Worm (Caenorhabditis elegans): ENCODE data around the gene sma-1.

Gene sma-1

ce11 chrV:11948581-11948980 lies 49.3 kb downstream of the sma-1 start:
- TF ChIP-seq ces-1 (GFP tag; optimal IDR thresholded peaks at IDR 0.05) (no peak), T26A8.4 (GFP tag; IDR thresholded peaks at IDR 0.05) (no peak), dmd-6 (GFP tag; IDR thresholded peaks at IDR 0.05) (no peak), F26F4.8 (GFP tag; conservative IDR thresholded peaks at IDR 0.05) (no peak), ZK546.5 (tag; optimal IDR thresholded peaks at IDR 0.05) (no peak), T20F7.1 (GFP tag; optimal IDR thresholded peaks at IDR 0.05) (no peak), D1046.2 (GFP tag; IDR thresholded peaks at IDR 0.05) (no peak), daf-12 (tag; optimal IDR thresholded peaks at IDR 0.05) (no peak), set-16 (GFP tag; IDR thresholded peaks at IDR 0.05) (no peak), lin-38 (GFP tag; IDR thresholded peaks at IDR 0.05) (no peak), unc-39 (tag; optimal IDR thresholded peaks at IDR 0.05) (no peak), hlh-30 (tag; optimal IDR thresholded peaks at IDR 0.05; ENCODE audit: insufficient read depth) (no peak), nhr-6 (tag; optimal IDR thresholded peaks at IDR 0.05) (no peak), R02D3.7 (tag; optimal IDR thresholded peaks at IDR 0.05) (no peak)

- no peak for TF ChIP-seq lin-38 (GFP tag; IDR thresholded peaks at IDR 0.05)
- no peak for TF ChIP-seq fkh-10 (GFP tag; optimal IDR thresholded peaks at IDR 0.05)
- no peak for TF ChIP-seq lir-3 (tag; optimal IDR thresholded peaks at IDR 0.05)
- TF ChIP-seq zfp-3 (GFP tag; conservative IDR thresholded peaks at IDR 0.05): no peak
- no peak for TF ChIP-seq Y105C5A.15 (GFP tag; IDR thresholded peaks at IDR 0.05)
- no peak for TF ChIP-seq F10B5.3 (tag; optimal IDR thresholded peaks at IDR 0.05)
- no peak for TF ChIP-seq vab-7 (GFP tag; IDR thresholded peaks at IDR 0.05)
- TF ChIP-seq lsy-2 (tag; optimal IDR thresholded peaks at IDR 0.05): no peak
- no peak for TF ChIP-seq nhr-25 (tag; optimal IDR thresholded peaks at IDR 0.05; ENCODE audit: borderline replicate concordance, insufficient read depth)
- TF ChIP-seq lin-29 (GFP tag; IDR thresholded peaks at IDR 0.05): no peak
- TF ChIP-seq snpc-4 (tag; optimal IDR thresholded peaks at IDR 0.05): no peak
These were observed 50.4 kb downstream of the sma-1 start for ce11 chrV:11949509-11950117.

ce11 chrV:11951227-11951626 lies 52.0 kb downstream of the sma-1 start:
- TF ChIP-seq nhr-6 (tag; optimal IDR thresholded peaks at IDR 0.05) (peak; percentile 94), nhr-11 (tag; optimal IDR thresholded peaks at IDR 0.05) (no peak), hlh-30 (tag; optimal IDR thresholded peaks at IDR 0.05; ENCODE audit: insufficient read depth) (peak; percentile 18), pha-4 (GFP tag; IDR thresholded peaks at IDR 0.05) (no peak), pha-4 (tag; optimal IDR thresholded peaks at IDR 0.05) (peak; percentile 12), lsy-2 (tag; optimal IDR thresholded peaks at IDR 0.05) (no peak)

ce11 chrV:11952854-11953447 lies 53.7 kb downstream of the sma-1 start:
- TF ChIP-seq hmg-1.1 (GFP tag; IDR thresholded peaks at IDR 0.05): no peak
- no peak for TF ChIP-seq nhr-25 (tag; optimal IDR thresholded peaks at IDR 0.05; ENCODE audit: borderline replicate concordance, insufficient read depth)
- TF ChIP-seq Y5F2A.4 (GFP tag; optimal IDR thresholded peaks at IDR 0.05): no peak
- TF ChIP-seq hlh-30 (tag; optimal IDR thresholded peaks at IDR 0.05; ENCODE audit: insufficient read depth): no peak
- no peak for TF ChIP-seq egl-27 (tag; optimal IDR thresholded peaks at IDR 0.05)
- TF ChIP-seq R02D3.7 (tag; optimal IDR thresholded peaks at IDR 0.05): no peak
- no peak for TF ChIP-seq dpl-1 (GFP tag; optimal IDR thresholded peaks at IDR 0.05)
- TF ChIP-seq pha-4 (GFP tag; IDR thresholded peaks at IDR 0.05): no peak
- TF ChIP-seq pha-4 (tag; optimal IDR thresholded peaks at IDR 0.05): no peak
- TF ChIP-seq ceh-44 (GFP tag; IDR thresholded peaks at IDR 0.05): no peak
- TF ChIP-seq arid-1 (GFP tag; conservative IDR thresholded peaks at IDR 0.05): no peak
- TF ChIP-seq dmd-6 (GFP tag; IDR thresholded peaks at IDR 0.05): no peak
- TF ChIP-seq hif-1 (tag; optimal IDR thresholded peaks at IDR 0.05): no peak
- no peak for TF ChIP-seq nhr-76 (tag; optimal IDR thresholded peaks at IDR 0.05)
- no peak for TF ChIP-seq gei-8 (GFP tag; optimal IDR thresholded peaks at IDR 0.05)
- TF ChIP-seq F37D6.2 (tag; optimal IDR thresholded peaks at IDR 0.05): no peak
- no peak for TF ChIP-seq cey-2 (tag; optimal IDR thresholded peaks at IDR 0.05; ENCODE audit: borderline replicate concordance, insufficient read depth)
- no peak for TF ChIP-seq ces-1 (GFP tag; optimal IDR thresholded peaks at IDR 0.05)
- no peak for TF ChIP-seq nhr-77 (tag; optimal IDR thresholded peaks at IDR 0.05)
- TF ChIP-seq skn-1 (tag; optimal IDR thresholded peaks at IDR 0.05): no peak

All from whole organism, L4 larva.